Worm (Caenorhabditis elegans): ENCODE data around the gene K01B6.4.

The K01B6.4 gene

ce11 chrIII:9322010-9322409 is 24.8 kb upstream of the K01B6.4 start, which contains the start of gene cpb-1 (continued):
- no peak for TF ChIP-seq him-1 (tag; optimal IDR thresholded peaks at IDR 0.05)
- TF ChIP-seq F39B2.1 (GFP tag; IDR thresholded peaks at IDR 0.05): no peak
- TF ChIP-seq nhr-120 (GFP tag; IDR thresholded peaks at IDR 0.05): no peak
- no peak for TF ChIP-seq egl-18 (GFP tag; IDR thresholded peaks at IDR 0.05)
- TF ChIP-seq ztf-28 (GFP tag; IDR thresholded peaks at IDR 0.05): no peak

DNA sequence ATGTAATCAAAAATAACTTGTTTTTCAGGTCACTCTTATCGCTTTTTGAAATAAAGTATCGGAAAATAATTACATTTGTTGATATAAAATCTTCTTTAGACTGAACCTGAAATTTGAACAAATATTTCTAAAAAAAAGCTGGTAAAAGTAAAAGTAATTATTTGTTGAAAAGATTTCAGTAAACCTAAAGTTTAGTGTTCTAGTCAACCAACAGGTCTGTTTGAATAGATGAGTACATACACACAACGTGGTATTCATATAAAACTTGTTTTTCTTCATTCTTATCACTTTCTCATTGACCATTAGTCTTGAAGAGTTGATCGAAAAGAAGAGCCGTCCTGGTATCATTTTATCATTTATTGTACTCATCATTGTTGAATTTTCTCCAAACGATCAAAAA is 22.4 kb upstream of the K01B6.4 start, which contains the start of gene C40H1.9:
TSS of gene C40H1.9 (plus strand) at position 301 of the 400 bp plus-strand sequence.
- TF ChIP-seq hmg-20 (GFP tag; IDR thresholded peaks at IDR 0.05) (no peak), mes-4 (tag; optimal IDR thresholded peaks at IDR 0.05) (no peak), aptf-3 (GFP tag; IDR thresholded peaks at IDR 0.05) (no peak), Y67H2A.10 (GFP tag; conservative IDR thresholded peaks at IDR 0.05) (no peak), nhr-80 (tag; optimal IDR thresholded peaks at IDR 0.05) (no peak), unc-130 (GFP tag; optimal IDR thresholded peaks at IDR 0.05) (no peak), madf-6 (GFP tag; IDR thresholded peaks at IDR 0.05) (no peak), F39B2.1 (GFP tag; IDR thresholded peaks at IDR 0.05) (no peak), lin-54 (GFP tag; optimal IDR thresholded peaks at IDR 0.05) (no peak), snpc-1.3 (tag; optimal IDR thresholded peaks at IDR 0.05; ENCODE audit: insufficient read depth) (no peak), bed-1 (GFP tag; IDR thresholded peaks at IDR 0.05) (no peak), ama-1 (optimal IDR thresholded peaks at IDR 0.05) (no peak), ama-1 (GFP tag; optimal IDR thresholded peaks at IDR 0.05) (no peak), Y53F4B.3 (GFP tag; IDR thresholded peaks at IDR 0.05) (no peak), nhr-90 (tag; optimal IDR thresholded peaks at IDR 0.05) (no peak), lir-1 (GFP tag; conservative IDR thresholded peaks at IDR 0.05) (no peak), lin-40 (tag; optimal IDR thresholded peaks at IDR 0.05) (no peak), repo-1 (tag; optimal IDR thresholded peaks at IDR 0.05) (no peak), lag-1 (GFP tag; IDR thresholded peaks at IDR 0.05) (no peak)

DNA sequence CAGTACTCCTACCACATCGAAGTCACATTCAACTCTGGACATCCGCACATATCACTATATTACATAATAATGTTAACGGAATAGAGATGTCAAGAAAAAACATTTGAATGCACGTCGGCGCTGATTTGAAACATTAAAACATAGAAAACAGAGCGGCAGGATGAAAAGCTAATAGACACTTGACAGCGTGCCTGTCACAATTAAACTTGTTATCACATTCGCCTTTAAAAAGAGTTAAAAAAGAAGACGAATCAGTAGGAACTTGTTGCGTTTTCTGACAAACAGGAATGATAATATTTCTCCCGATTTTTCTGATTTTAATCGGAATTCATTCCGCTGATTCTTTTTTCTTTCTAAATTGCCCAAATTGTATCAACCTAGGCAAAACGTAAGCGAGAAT is 20.4 kb upstream of the K01B6.4 start:
- TF ChIP-seq sea-2 (GFP tag; IDR thresholded peaks at IDR 0.05) (no peak), nhr-80 (tag; optimal IDR thresholded peaks at IDR 0.05) (peak; percentile 79)

DNA sequence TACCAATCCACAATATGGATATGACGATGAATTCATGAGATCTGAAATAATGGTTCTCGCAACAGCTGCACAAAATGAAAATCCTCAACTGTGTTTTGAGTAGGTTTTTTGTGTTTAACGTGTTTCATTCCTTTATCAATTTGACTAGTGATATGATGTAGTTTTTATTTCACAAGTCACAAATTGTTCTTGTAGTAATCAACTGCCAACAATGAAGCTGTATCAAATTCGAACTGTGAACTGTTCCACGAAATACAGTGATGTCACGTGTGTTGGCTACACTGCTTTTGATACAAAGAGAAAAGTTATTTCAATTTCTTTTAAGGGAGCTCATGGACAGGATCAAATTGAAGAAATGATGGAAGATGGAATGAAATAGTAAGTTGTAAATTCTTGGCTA is 17.9 kb upstream of the K01B6.4 start:
- TF ChIP-seq nhr-80 (tag; optimal IDR thresholded peaks at IDR 0.05) (peak; percentile 38), K12H6.12 (tag; optimal IDR thresholded peaks at IDR 0.05) (no peak), F49E8.2 (tag; optimal IDR thresholded peaks at IDR 0.05; ENCODE audit: insufficient read depth) (no peak), egl-18 (GFP tag; IDR thresholded peaks at IDR 0.05) (no peak), attf-5 (GFP tag; optimal IDR thresholded peaks at IDR 0.05) (no peak)

- no peak for TF ChIP-seq athp-1 (tag; optimal IDR thresholded peaks at IDR 0.05)
- TF ChIP-seq zim-3 (tag; optimal IDR thresholded peaks at IDR 0.05): no peak
- no peak for TF ChIP-seq mxl-1 (tag; optimal IDR thresholded peaks at IDR 0.05)
- TF ChIP-seq somi-1 (GFP tag; optimal IDR thresholded peaks at IDR 0.05): no peak
- no peak for TF ChIP-seq nhr-179 (tag; optimal IDR thresholded peaks at IDR 0.05)
- TF ChIP-seq repo-1 (tag; optimal IDR thresholded peaks at IDR 0.05): no peak
- no peak for TF ChIP-seq C17E4.6 (GFP tag; IDR thresholded peaks at IDR 0.05)
- no peak for TF ChIP-seq pha-4 (tag; optimal IDR thresholded peaks at IDR 0.05)
These were observed 17.2 kb upstream of the K01B6.4 start, which contains the start of gene C40H1.8 for ce11 chrIII:9314476-9314875. TSS of gene C40H1.8 (plus strand) at chrIII:9314717.
